Fruit fly (Drosophila melanogaster) whole organism, embryonic: ENCODE measurements around the gene CG12299.
A peak's percentile ranks its signal among the peaks of the same experiment; 100 is the strongest.

Source experiments
- Awh ChIP-seq: fragments of 200-800 bp; sonication (Bioruptor generic); IDR thresholded peaks from 2 replicates; pipeline ENCODE4, ENCODE4 v1.3.6; 2022; ENCODE audit warnings: missing biosample characterization, missing genetic modification characterization
- BEAF-32 ChIP-seq: fragments of 200-800 bp; sonication (Bioruptor generic); optimal IDR thresholded peaks from 3 replicates; lab custom pipeline; 2017; ENCODE audit warnings: missing biosample characterization, missing genetic modification characterization, mild to moderate bottlenecking, moderate library complexity, missing genetic modification reagents
- Bgb ChIP-seq: fragments of 200-800 bp; sonication (Bioruptor generic); IDR thresholded peaks from 2 replicates; pipeline ENCODE4 v1.3.6; 2022; ENCODE audit warnings: missing biosample characterization, missing genetic modification characterization; ENCODE audit not compliant: partially characterized antibody
- CG10462 ChIP-seq: fragments of 200-800 bp; sonication (Bioruptor generic); optimal IDR thresholded peaks from 2 replicates; lab custom pipeline; 2016; ENCODE audit warnings: missing biosample characterization, missing genetic modification characterization
- CG13287 ChIP-seq: fragments of 200-800 bp; sonication (Bioruptor generic); IDR thresholded peaks from 2 replicates; pipeline ENCODE4 v1.3.6; 2022; ENCODE audit warnings: missing biosample characterization, missing genetic modification characterization; ENCODE audit not compliant: partially characterized antibody
- CG13424 ChIP-seq: fragments of 200-800 bp; sonication (Bioruptor generic); optimal IDR thresholded peaks from 2 replicates; lab custom pipeline; 2019; ENCODE audit warnings: missing biosample characterization, mild to moderate bottlenecking, missing genetic modification characterization, moderate library complexity
- CG14014 ChIP-seq: fragments of 200-800 bp; sonication (Bioruptor generic); IDR thresholded peaks from 2 replicates; pipeline ENCODE4 v1.3.6; 2022; ENCODE audit warnings: missing biosample characterization, missing genetic modification characterization
- CG14710 ChIP-seq: fragments of 200-800 bp; sonication (Bioruptor generic); optimal IDR thresholded peaks from 3 replicates; lab custom pipeline; 2019; ENCODE audit warnings: missing biosample characterization, mild to moderate bottlenecking, missing genetic modification characterization, moderate library complexity
- CG15696 ChIP-seq: fragments of 200-800 bp; sonication (Bioruptor generic); optimal IDR thresholded peaks from 2 replicates; lab custom pipeline; 2019; ENCODE audit warnings: missing biosample characterization, mild to moderate bottlenecking, missing genetic modification characterization, moderate library complexity
- CG17612 ChIP-seq: fragments of 200-800 bp; sonication (Bioruptor generic); IDR thresholded peaks from 2 replicates; pipeline ENCODE4 v1.3.6; 2022; ENCODE audit warnings: missing biosample characterization, missing genetic modification characterization
- CG18476 ChIP-seq: fragments of 200-800 bp; sonication (Bioruptor generic); optimal IDR thresholded peaks from 2 replicates; lab custom pipeline; 2016; ENCODE audit warnings: missing biosample characterization, mild to moderate bottlenecking, missing genetic modification characterization
- CG2116 ChIP-seq: fragments of 200-800 bp; sonication (Bioruptor generic); optimal IDR thresholded peaks from 3 replicates; lab custom pipeline; 2018; ENCODE audit warnings: missing biosample characterization, mild to moderate bottlenecking, missing genetic modification characterization
- CG3847 ChIP-seq: fragments of 200-800 bp; sonication (Bioruptor generic); IDR thresholded peaks from 2 replicates; pipeline ENCODE4 v1.3.6; 2022; ENCODE audit warnings: missing biosample characterization, missing genetic modification characterization
- CG6791 ChIP-seq: fragments of 200-800 bp; sonication (Bioruptor generic); IDR thresholded peaks from 3 replicates; pipeline ENCODE4 v1.3.6; 2022; ENCODE audit warnings: missing biosample characterization, missing genetic modification characterization; ENCODE audit not compliant: partially characterized antibody
- CG7786 ChIP-seq: fragments of 200-800 bp; sonication (Bioruptor generic); optimal IDR thresholded peaks from 2 replicates; lab custom pipeline; 2016; ENCODE audit warnings: missing biosample characterization, missing genetic modification characterization
- CG7963 ChIP-seq: fragments of 200-800 bp; sonication (Bioruptor generic); IDR thresholded peaks from 3 replicates; pipeline ENCODE4 v1.3.6; 2022; ENCODE audit warnings: missing biosample characterization, missing genetic modification characterization; ENCODE audit not compliant: partially characterized antibody
- D ChIP-seq, 2 experiments: fragments of 200-800 bp in 1 of 2; fragments of >200 bp in 1 of 2; sonication (Bioruptor generic) in 1 of 2; optimal IDR thresholded peaks; 2 replicates in 1 of 2; 3 replicates in 1 of 2; lab custom pipeline; 2017; ENCODE audit warnings: mild to moderate bottlenecking in 1 of 2, missing biosample characterization in 1 of 2, missing genetic modification characterization in 1 of 2, missing genetic modification reagents in 1 of 2
- Dll ChIP-seq: fragments of 200-800 bp; sonication (Bioruptor generic); IDR thresholded peaks from 4 replicates; pipeline ENCODE4 v1.3.6; 2022; ENCODE audit warnings: missing biosample characterization, missing genetic modification characterization; ENCODE audit not compliant: partially characterized antibody
- Doc3 ChIP-seq: fragments of 200-800 bp; sonication (Bioruptor generic); IDR thresholded peaks from 3 replicates; pipeline ENCODE4 v1.3.6; 2022; ENCODE audit warnings: missing biosample characterization, missing genetic modification characterization; ENCODE audit not compliant: partially characterized antibody
- Dref ChIP-seq: fragments of 200-800 bp; sonication (Bioruptor generic); IDR thresholded peaks from 2 replicates; pipeline ENCODE4 v1.3.6; 2022; ENCODE audit warnings: missing biosample characterization, missing genetic modification characterization
- E2f2 ChIP-seq: fragments of 200-800 bp; sonication (Bioruptor generic); IDR thresholded peaks from 2 replicates; pipeline ENCODE4 v1.3.6; 2022; ENCODE audit warnings: missing biosample characterization, missing genetic modification characterization
- HmgD ChIP-seq: fragments of 200-800 bp; sonication (Bioruptor generic); optimal IDR thresholded peaks from 3 replicates; lab custom pipeline; 2016; ENCODE audit warnings: missing biosample characterization, missing genetic modification characterization
- MBD-R2 ChIP-seq: fragments of 200-800 bp; sonication (Bioruptor generic); IDR thresholded peaks from 2 replicates; pipeline ENCODE4 v1.3.6; 2022; ENCODE audit warnings: missing biosample characterization, missing genetic modification characterization
- MESR4 ChIP-seq: fragments of 200-800 bp; sonication (Bioruptor generic); optimal IDR thresholded peaks from 2 replicates; lab custom pipeline; 2018; ENCODE audit warnings: missing biosample characterization, mild to moderate bottlenecking, missing genetic modification characterization, moderate library complexity
- Myb ChIP-seq: fragments of 200-800 bp; sonication (Bioruptor generic); optimal IDR thresholded peaks from 2 replicates; lab custom pipeline; 2016; ENCODE audit warnings: missing biosample characterization, missing genetic modification characterization
- Opbp ChIP-seq: fragments of 200-800 bp; sonication (Bioruptor generic); IDR thresholded peaks from 3 replicates; pipeline ENCODE4 v1.3.6; 2022; ENCODE audit warnings: missing biosample characterization, missing genetic modification characterization; ENCODE audit not compliant: partially characterized antibody
- PHDP ChIP-seq: fragments of 200-800 bp; sonication (Bioruptor generic); optimal IDR thresholded peaks from 3 replicates; lab custom pipeline; 2018; ENCODE audit warnings: missing biosample characterization, mild to moderate bottlenecking, missing genetic modification characterization, moderate library complexity
- Scr ChIP-seq: fragments of 200-800 bp; sonication (Bioruptor generic); IDR thresholded peaks from 2 replicates; pipeline ENCODE4 v1.3.6; 2022; ENCODE audit warnings: missing biosample characterization, missing genetic modification characterization; ENCODE audit not compliant: partially characterized antibody
- Sin3A ChIP-seq: fragments of >200 bp; optimal IDR thresholded peaks from 2 replicates; lab custom pipeline; 2018
- Sry-δ ChIP-seq: fragments of 200-800 bp; sonication (Bioruptor generic); optimal IDR thresholded peaks from 2 replicates; lab custom pipeline; 2016; ENCODE audit warnings: missing biosample characterization, missing genetic modification characterization
- Vsx1 ChIP-seq: fragments of 200-800 bp; sonication (Bioruptor generic); optimal IDR thresholded peaks from 2 replicates; lab custom pipeline; 2017; ENCODE audit warnings: missing biosample characterization, mild to moderate bottlenecking, missing genetic modification characterization, missing genetic modification reagents
- amos ChIP-seq: fragments of 200-800 bp; sonication (Bioruptor generic); IDR thresholded peaks from 2 replicates; pipeline ENCODE4 v1.3.6; 2022; ENCODE audit warnings: missing biosample characterization, missing genetic modification characterization; ENCODE audit not compliant: partially characterized antibody
- bbx ChIP-seq: fragments of 200-800 bp; sonication (Bioruptor generic); IDR thresholded peaks from 2 replicates; pipeline ENCODE4 v1.3.6; 2022; ENCODE audit warnings: missing biosample characterization, missing genetic modification characterization; ENCODE audit not compliant: partially characterized antibody
- bowl ChIP-seq: fragments of 200-800 bp; sonication (Bioruptor generic); IDR thresholded peaks from 2 replicates; pipeline ENCODE4 v1.3.6; 2022; ENCODE audit warnings: missing biosample characterization, missing genetic modification characterization
- bsh ChIP-seq, 2 experiments: fragments of 200-800 bp; sonication (Bioruptor generic); optimal IDR thresholded peaks; 2 replicates each; lab custom pipeline; 2017 to 2018; ENCODE audit warnings: mild to moderate bottlenecking in 2 of 2, missing biosample characterization in 2 of 2, missing genetic modification characterization in 2 of 2, moderate library complexity in 1 of 2
- gfzf ChIP-seq: fragments of 200-800 bp; sonication (Bioruptor generic); optimal IDR thresholded peaks from 2 replicates; lab custom pipeline; 2016; ENCODE audit warnings: missing biosample characterization, mild to moderate bottlenecking, missing genetic modification characterization, moderate library complexity
- hbn ChIP-seq: fragments of 200-800 bp; sonication (Bioruptor generic); IDR thresholded peaks from 2 replicates; pipeline ENCODE4 v1.3.6; 2022; ENCODE audit warnings: missing biosample characterization, missing genetic modification characterization; ENCODE audit not compliant: partially characterized antibody
- inv ChIP-seq: fragments of 200-800 bp; sonication (Bioruptor generic); IDR thresholded peaks from 2 replicates; pipeline ENCODE4 v1.3.6; 2022; ENCODE audit warnings: missing biosample characterization, missing genetic modification characterization; ENCODE audit not compliant: partially characterized antibody
- knrl ChIP-seq: fragments of 200-800 bp; sonication (Bioruptor generic); IDR thresholded peaks from 3 replicates; pipeline ENCODE4 v1.3.6; 2022; ENCODE audit warnings: missing biosample characterization, missing genetic modification characterization; ENCODE audit not compliant: partially characterized antibody
- mld ChIP-seq: fragments of 200-800 bp; sonication (Bioruptor generic); IDR thresholded peaks from 3 replicates; pipeline ENCODE4 v1.3.6; 2022; ENCODE audit warnings: missing biosample characterization, missing genetic modification characterization; ENCODE audit not compliant: partially characterized antibody
- pzg ChIP-seq: fragments of 200-800 bp; sonication (Bioruptor generic); optimal IDR thresholded peaks from 3 replicates; lab custom pipeline; 2018; ENCODE audit warnings: missing biosample characterization, mild to moderate bottlenecking, missing genetic modification characterization, moderate library complexity
- sna ChIP-seq: fragments of 200-800 bp; sonication (Bioruptor generic); IDR thresholded peaks from 2 replicates; pipeline ENCODE4 v1.3.6; 2022; ENCODE audit warnings: missing biosample characterization, missing genetic modification characterization; ENCODE audit not compliant: partially characterized antibody
- stwl ChIP-seq: fragments of 200-800 bp; sonication (Bioruptor generic); optimal IDR thresholded peaks from 3 replicates; lab custom pipeline; 2018; ENCODE audit warnings: missing biosample characterization, mild to moderate bottlenecking, missing genetic modification characterization, moderate library complexity
- tna ChIP-seq: fragments of 200-800 bp; sonication (Bioruptor generic); IDR thresholded peaks from 2 replicates; pipeline ENCODE4 v1.3.6; 2022; ENCODE audit warnings: missing biosample characterization, missing genetic modification characterization; ENCODE audit not compliant: partially characterized antibody
- trem ChIP-seq: fragments of 200-800 bp; optimal IDR thresholded peaks from 3 replicates; lab custom pipeline; 2019; ENCODE audit warnings: missing biosample characterization, mild to moderate bottlenecking, missing genetic modification characterization, moderate library complexity
- vnd ChIP-seq: fragments of 200-800 bp; sonication (Bioruptor generic); IDR thresholded peaks from 3 replicates; pipeline ENCODE4 v1.3.6; 2022; ENCODE audit warnings: missing biosample characterization, missing genetic modification characterization; ENCODE audit not compliant: partially characterized antibody
- vvl ChIP-seq: fragments of 200-800 bp; sonication (Bioruptor generic); IDR thresholded peaks from 2 replicates; pipeline ENCODE4 v1.3.6; 2022; ENCODE audit warnings: missing biosample characterization, missing genetic modification characterization

Gene CG12299

dm6 chr2L:10743714-10744113 is 6.6 kb downstream of the CG12299 start, which contains the start of gene CG6729 (continued):
- TF ChIP-seq amos (peak; percentile 74), CG15696 (tag; lab: Kevin White, UChicago) (no peak), hbn (GFP tag; lab: Robert Waterston, UW) (peak; percentile 81), MBD-R2 (peak; percentile 87), MESR4 (GFP tag; lab: Kevin White, UChicago) (peak; percentile 43), CG6791 (GFP tag; lab: Robert Waterston, UW) (peak; percentile 80), gfzf (GFP tag; lab: Kevin White, UChicago) (peak; percentile 19), CG10462 (no peak), HmgD (GFP tag; lab: Kevin White, UChicago) (no peak), CG3847 (GFP tag; lab: Robert Waterston, UW) (0 out of 2 replicates have a peak, but pooled peaks have one; percentile 6), Myb (GFP tag; lab: Kevin White, UChicago) (peak; percentile 91), bowl (no peak), Doc3 (GFP tag; lab: Robert Waterston, UW) (peak; percentile 72; the same call in 2 of the 3 replicates), bsh (GFP tag; optimal IDR thresholded peaks at IDR 0.05; lab: Kevin White, UChicago) (no peak), BEAF-32 (GFP tag; lab: Kevin White, UChicago) (peak; percentile 77), sna (GFP tag; lab: Robert Waterston, UW) (peak; percentile 57), CG13424 (no peak), Sry-δ (GFP tag; lab: Kevin White, UChicago) (peak; percentile 72), Dref (peak; percentile 84), tna (GFP tag; lab: Robert Waterston, UW) (peak; percentile 61; the same call in 1 of the 2 replicates), PHDP (tag; lab: Kevin White, UChicago) (no peak), Dll (GFP tag; lab: Robert Waterston, UW) (peak; percentile 79), Awh (GFP tag; lab: Robert Waterston, UW) (no peak), vvl (GFP tag; lab: Robert Waterston, UW) (no peak), inv (GFP tag; lab: Robert Waterston, UW) (peak; percentile 29; the same call in 1 of the 2 replicates), knrl (GFP tag; lab: Robert Waterston, UW) (peak; percentile 61), Vsx1 (no peak), stwl (tag; lab: Kevin White, UChicago) (peak; percentile 58), CG14710 (tag; lab: Kevin White, UChicago) (peak; percentile 41), bbx (GFP tag; lab: Robert Waterston, UW) (peak; percentile 68), CG2116 (peak; percentile 92), Scr (GFP tag; lab: Robert Waterston, UW) (peak; percentile 70), trem (peak; percentile 64), Opbp (GFP tag; lab: Robert Waterston, UW) (peak; percentile 74; the same call in 2 of the 3 replicates), mld (GFP tag; lab: Robert Waterston, UW) (peak; percentile 45; the same call in 1 of the 3 replicates), D (optimal IDR thresholded peaks at IDR 0.05; lab: Kevin White, UChicago) (no peak), D (GFP tag; optimal IDR thresholded peaks at IDR 0.05; lab: Kevin White, UChicago) (no peak), CG7786 (GFP tag; lab: Kevin White, UChicago) (no peak), Sin3A (lab: Kevin White, UChicago) (peak; percentile 26), E2f2 (GFP tag; lab: Robert Waterston, UW) (peak; percentile 95), pzg (GFP tag; lab: Kevin White, UChicago) (peak; percentile 74), CG13287 (GFP tag; lab: Robert Waterston, UW) (peak; percentile 83), CG18476 (GFP tag; lab: Kevin White, UChicago) (no peak), CG7963 (GFP tag; lab: Robert Waterston, UW) (0 out of 3 replicates have a peak, but pooled peaks have one; percentile 40), CG14014 (GFP tag; lab: Robert Waterston, UW) (no peak), CG17612 (GFP tag; lab: Robert Waterston, UW) (no peak), vnd (GFP tag; lab: Robert Waterston, UW) (peak; percentile 56; the same call in 2 of the 3 replicates), Bgb (GFP tag; lab: Robert Waterston, UW) (peak; percentile 76)
